Fruit fly (Drosophila melanogaster) whole organism, embryonic: ENCODE data around the gene SP555.
A peak's percentile ranks its signal among the peaks of the same experiment; 100 is the strongest.

Experiments
- ATbp ChIP-seq: fragments of 200-800 bp; sonication (Bioruptor generic); optimal IDR thresholded peaks from 2 replicates; lab custom pipeline; 2017; ENCODE audit warnings: missing biosample characterization, mild to moderate bottlenecking, missing genetic modification characterization, missing genetic modification reagents
- Bgb ChIP-seq: fragments of 200-800 bp; sonication (Bioruptor generic); IDR thresholded peaks from 2 replicates; pipeline ENCODE4 v1.3.6; 2022; ENCODE audit warnings: missing biosample characterization, missing genetic modification characterization; ENCODE audit not compliant: partially characterized antibody
- CG11456 ChIP-seq: fragments of 200-800 bp; sonication (Bioruptor generic); IDR thresholded peaks from 3 replicates; pipeline ENCODE4 v1.3.6; 2022; ENCODE audit warnings: missing biosample characterization, missing genetic modification characterization
- CG11560 ChIP-seq: fragments of 200-800 bp; sonication (Bioruptor generic); IDR thresholded peaks from 3 replicates; pipeline ENCODE4 v1.3.6; 2022; ENCODE audit warnings: missing biosample characterization, missing genetic modification characterization
- CG11695 ChIP-seq: fragments of 200-800 bp; sonication (Bioruptor generic); IDR thresholded peaks from 3 replicates; pipeline ENCODE4 v1.3.6; 2022; ENCODE audit warnings: missing biosample characterization, missing genetic modification characterization
- CG13287 ChIP-seq: fragments of 200-800 bp; sonication (Bioruptor generic); IDR thresholded peaks from 2 replicates; pipeline ENCODE4 v1.3.6; 2022; ENCODE audit warnings: missing biosample characterization, missing genetic modification characterization; ENCODE audit not compliant: partially characterized antibody
- CG14860 ChIP-seq: fragments of 200-800 bp; sonication (Bioruptor generic); IDR thresholded peaks from 3 replicates; pipeline ENCODE4 v1.3.6; 2022; ENCODE audit warnings: missing biosample characterization, missing genetic modification characterization; ENCODE audit not compliant: partially characterized antibody
- CG16813 ChIP-seq: fragments of 200-800 bp; sonication (Bioruptor generic); IDR thresholded peaks from 3 replicates; pipeline ENCODE4 v1.3.6; 2022; ENCODE audit warnings: missing biosample characterization, missing genetic modification characterization; ENCODE audit not compliant: partially characterized antibody
- CG18619 ChIP-seq: fragments of 200-800 bp; sonication (Bioruptor generic); optimal IDR thresholded peaks from 3 replicates; lab custom pipeline; 2017; ENCODE audit warnings: missing biosample characterization, mild to moderate bottlenecking, missing genetic modification characterization
- CG4730 ChIP-seq: fragments of 200-800 bp; sonication (Bioruptor generic); IDR thresholded peaks from 2 replicates; pipeline ENCODE4 v1.3.6; 2022; ENCODE audit warnings: missing biosample characterization, missing genetic modification characterization
- CG6654 ChIP-seq: fragments of 200-800 bp; sonication (Bioruptor generic); optimal IDR thresholded peaks from 2 replicates; lab custom pipeline; 2017; ENCODE audit warnings: missing biosample characterization, mild to moderate bottlenecking, missing genetic modification characterization
- CG6791 ChIP-seq: fragments of 200-800 bp; sonication (Bioruptor generic); IDR thresholded peaks from 3 replicates; pipeline ENCODE4 v1.3.6; 2022; ENCODE audit warnings: missing biosample characterization, missing genetic modification characterization; ENCODE audit not compliant: partially characterized antibody
- CG7963 ChIP-seq: fragments of 200-800 bp; sonication (Bioruptor generic); IDR thresholded peaks from 3 replicates; pipeline ENCODE4 v1.3.6; 2022; ENCODE audit warnings: missing biosample characterization, missing genetic modification characterization; ENCODE audit not compliant: partially characterized antibody
- CG8478 ChIP-seq: fragments of >200 bp; optimal IDR thresholded peaks from 2 replicates; lab custom pipeline; 2018
- CG9817 ChIP-seq: fragments of 200-800 bp; sonication (Bioruptor generic); optimal IDR thresholded peaks from 2 replicates; lab custom pipeline; 2018; ENCODE audit warnings: missing biosample characterization, mild to moderate bottlenecking, missing genetic modification characterization, moderate library complexity
- D19B ChIP-seq: fragments of 200-800 bp; sonication (Bioruptor generic); optimal IDR thresholded peaks from 2 replicates; lab custom pipeline; 2017; ENCODE audit warnings: missing biosample characterization, mild to moderate bottlenecking, missing genetic modification characterization
- Deaf1 ChIP-seq: fragments of 200-800 bp; optimal IDR thresholded peaks from 3 replicates; lab custom pipeline; 2019; ENCODE audit warnings: missing biosample characterization, mild to moderate bottlenecking, missing genetic modification characterization, moderate library complexity
- Dll ChIP-seq: fragments of 200-800 bp; sonication (Bioruptor generic); IDR thresholded peaks from 4 replicates; pipeline ENCODE4 v1.3.6; 2022; ENCODE audit warnings: missing biosample characterization, missing genetic modification characterization; ENCODE audit not compliant: partially characterized antibody
- Ets65A ChIP-seq: fragments of 200-800 bp; sonication (Bioruptor generic); peaks from one replicate; lab custom pipeline; 2016; ENCODE audit warnings: missing biosample characterization, missing genetic modification characterization
- HLH4C ChIP-seq: fragments of 200-800 bp; sonication (Bioruptor generic); IDR thresholded peaks from 3 replicates; pipeline ENCODE4 v1.3.6; 2022; ENCODE audit warnings: missing biosample characterization, missing genetic modification characterization; ENCODE audit not compliant: partially characterized antibody
- Scr ChIP-seq: fragments of 200-800 bp; sonication (Bioruptor generic); IDR thresholded peaks from 2 replicates; pipeline ENCODE4 v1.3.6; 2022; ENCODE audit warnings: missing biosample characterization, missing genetic modification characterization; ENCODE audit not compliant: partially characterized antibody
- Sox100B ChIP-seq: fragments of 200-800 bp; sonication (Bioruptor generic); optimal IDR thresholded peaks from 3 replicates; lab custom pipeline; 2018; ENCODE audit warnings: missing biosample characterization, mild to moderate bottlenecking, missing genetic modification characterization
- Spps ChIP-seq: fragments of 200-800 bp; sonication (Bioruptor generic); optimal IDR thresholded peaks from 2 replicates; lab custom pipeline; 2018; ENCODE audit warnings: missing biosample characterization, mild to moderate bottlenecking, missing genetic modification characterization
- Trl ChIP-seq, 3 experiments: fragments of >200 bp in 2 of 3; fragments of 200-800 bp in 1 of 3; sonication (Bioruptor generic) in 1 of 3; optimal IDR thresholded peaks; 2 replicates in 1 of 3; 3 replicates in 2 of 3; lab custom pipeline; 2016 to 2017; ENCODE audit warnings: missing biosample characterization in 1 of 3, missing genetic modification characterization in 1 of 3
- ato ChIP-seq: fragments of 200-800 bp; sonication (Bioruptor generic); IDR thresholded peaks from 2 replicates; pipeline ENCODE4 v1.3.6; 2022; ENCODE audit warnings: missing biosample characterization, missing genetic modification characterization; ENCODE audit not compliant: partially characterized antibody
- bbx ChIP-seq: fragments of 200-800 bp; sonication (Bioruptor generic); IDR thresholded peaks from 2 replicates; pipeline ENCODE4 v1.3.6; 2022; ENCODE audit warnings: missing biosample characterization, missing genetic modification characterization; ENCODE audit not compliant: partially characterized antibody
- chinmo ChIP-seq: fragments of 200-800 bp; sonication (Bioruptor generic); IDR thresholded peaks from 4 replicates; pipeline ENCODE4 v1.3.6; 2022; ENCODE audit warnings: missing biosample characterization, missing genetic modification characterization; ENCODE audit not compliant: partially characterized antibody
- ems ChIP-seq: fragments of 200-800 bp; sonication (Bioruptor generic); optimal IDR thresholded peaks from 3 replicates; lab custom pipeline; 2016; ENCODE audit warnings: missing biosample characterization, missing genetic modification characterization
- hb ChIP-seq: fragments of 200-800 bp; sonication (Bioruptor generic); IDR thresholded peaks from 3 replicates; pipeline ENCODE4 v1.3.6; 2022; ENCODE audit warnings: missing biosample characterization, missing genetic modification characterization; ENCODE audit not compliant: partially characterized antibody
- kah ChIP-seq: fragments of 200-800 bp; sonication (Bioruptor generic); optimal IDR thresholded peaks from 2 replicates; lab custom pipeline; 2018; ENCODE audit warnings: missing biosample characterization, mild to moderate bottlenecking, missing genetic modification characterization
- nerfin-2 ChIP-seq: fragments of 200-800 bp; sonication (Bioruptor generic); IDR thresholded peaks from 2 replicates; pipeline ENCODE4 v1.3.6; 2022; ENCODE audit warnings: missing biosample characterization, missing genetic modification characterization; ENCODE audit not compliant: partially characterized antibody
- slbo ChIP-seq: fragments of 200-800 bp; sonication (Bioruptor generic); IDR thresholded peaks from 2 replicates; pipeline ENCODE4 v1.3.6; 2022; ENCODE audit warnings: missing biosample characterization, missing genetic modification characterization
- sna ChIP-seq: fragments of 200-800 bp; sonication (Bioruptor generic); IDR thresholded peaks from 2 replicates; pipeline ENCODE4 v1.3.6; 2022; ENCODE audit warnings: missing biosample characterization, missing genetic modification characterization; ENCODE audit not compliant: partially characterized antibody
- ssp ChIP-seq: fragments of 200-800 bp; sonication (Bioruptor generic); IDR thresholded peaks from 2 replicates; pipeline ENCODE4 v1.3.6; 2022; ENCODE audit warnings: missing biosample characterization, missing genetic modification characterization
- tna ChIP-seq: fragments of 200-800 bp; sonication (Bioruptor generic); IDR thresholded peaks from 2 replicates; pipeline ENCODE4 v1.3.6; 2022; ENCODE audit warnings: missing biosample characterization, missing genetic modification characterization; ENCODE audit not compliant: partially characterized antibody
- vnd ChIP-seq: fragments of 200-800 bp; sonication (Bioruptor generic); IDR thresholded peaks from 3 replicates; pipeline ENCODE4 v1.3.6; 2022; ENCODE audit warnings: missing biosample characterization, missing genetic modification characterization; ENCODE audit not compliant: partially characterized antibody
- wor ChIP-seq: fragments of 200-800 bp; sonication (Bioruptor generic); IDR thresholded peaks from 2 replicates; pipeline ENCODE4 v1.3.6; 2022; ENCODE audit warnings: missing biosample characterization, missing genetic modification characterization

SP555 gene

DNA sequence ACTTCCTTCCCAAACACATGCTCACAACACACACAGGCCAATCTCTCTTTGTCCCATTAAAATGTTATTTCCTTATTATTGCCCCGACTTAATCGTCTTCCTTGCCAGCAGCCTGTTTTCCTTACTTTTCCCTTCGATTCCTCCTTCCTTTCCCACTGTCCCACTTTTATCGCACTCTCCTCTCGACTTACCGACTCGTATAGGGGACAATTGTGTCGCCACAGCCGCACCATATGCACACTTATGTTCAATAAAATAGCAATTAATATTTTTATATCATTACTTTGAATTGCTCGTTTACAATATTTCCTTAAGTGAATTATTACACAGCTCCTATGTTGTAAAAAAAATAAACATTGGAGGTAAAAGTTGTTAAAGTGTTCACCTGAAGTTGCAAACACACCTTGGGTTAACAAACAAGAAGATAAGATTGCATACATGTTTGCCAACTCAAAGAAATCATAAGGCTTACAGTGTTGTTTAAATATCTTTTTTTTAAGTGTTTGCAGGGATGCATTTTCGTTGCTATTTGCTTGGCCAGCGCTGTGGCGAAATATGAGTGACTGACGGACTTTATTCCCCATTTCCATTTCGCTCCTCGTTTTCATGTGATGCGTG is 49.5 kb downstream of the SP555 start (continued):
- TF ChIP-seq Spps = peak; percentile 2
- TF ChIP-seq Deaf1 (tag; lab: Kevin White, UChicago) = peak; percentile 61
- peak; percentile 35 for TF ChIP-seq CG6654 (GFP tag; lab: Kevin White, UChicago)
- no peak for TF ChIP-seq CG8478 (lab: Kevin White, UChicago)
- peak; percentile 89 for TF ChIP-seq Sox100B (GFP tag; lab: Kevin White, UChicago)
- no peak; the same call in 1 of the 2 replicates for TF ChIP-seq ssp (GFP tag; lab: Robert Waterston, UW)
- peak; percentile 68 for TF ChIP-seq kah (GFP tag; lab: Kevin White, UChicago)
- no peak for TF ChIP-seq CG4730 (GFP tag; lab: Robert Waterston, UW)
- peak; percentile 63; the same call in 1 of the 2 replicates for TF ChIP-seq slbo (GFP tag; lab: Robert Waterston, UW)
- peak; percentile 84 for TF ChIP-seq CG11695
- TF ChIP-seq CG11560 (tag; lab: Robert Waterston, UW) = no peak
- peak; percentile 86 for TF ChIP-seq ATbp (GFP tag; lab: Kevin White, UChicago)

DNA sequence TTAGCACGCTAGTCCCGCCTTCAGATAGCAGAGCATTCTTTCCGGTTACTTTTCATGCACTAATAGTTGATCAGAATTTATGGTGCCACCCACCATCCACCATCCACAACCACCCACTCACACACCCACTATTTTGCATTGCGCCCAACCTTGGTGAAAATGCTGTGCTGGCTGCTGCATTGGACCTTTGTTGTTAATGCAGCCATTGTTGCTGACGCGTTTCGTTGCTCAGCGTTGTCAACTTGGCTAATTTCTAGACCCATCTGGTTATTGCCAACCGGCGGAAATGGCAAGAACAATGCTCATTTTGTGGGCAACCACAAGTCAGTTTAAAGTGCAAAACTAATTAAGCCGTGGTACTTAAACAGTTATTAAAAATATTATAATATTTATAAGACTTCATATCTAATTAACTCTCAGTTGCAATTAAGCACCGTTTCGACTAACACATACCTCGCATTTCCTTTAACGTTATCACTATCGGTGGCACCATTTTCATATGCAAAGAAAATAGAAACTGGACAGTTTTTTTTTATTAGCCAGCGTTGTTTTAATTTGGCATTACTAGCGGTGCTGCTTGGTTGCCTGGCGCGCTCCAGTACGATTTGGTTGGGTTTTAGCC is 51.3 kb downstream of the SP555 start:
- TF ChIP-seq Bgb (peak; percentile 53), HLH4C (GFP tag; lab: Robert Waterston, UW) (peak; percentile 87), CG14860 (GFP tag; lab: Robert Waterston, UW) (peak; percentile 71), sna (GFP tag; lab: Robert Waterston, UW) (0 out of 2 replicates have a peak, but pooled peaks have one; percentile 54), CG7963 (GFP tag; lab: Robert Waterston, UW) (peak; percentile 73; the same call in 1 of the 3 replicates), CG18619 (GFP tag; lab: Kevin White, UChicago) (no peak), Scr (GFP tag; lab: Robert Waterston, UW) (peak; percentile 57), CG16813 (GFP tag; lab: Robert Waterston, UW) (peak; percentile 69), CG9817 (tag; lab: Kevin White, UChicago) (no peak), ems (no peak), CG13287 (GFP tag; lab: Robert Waterston, UW) (peak; percentile 21; the same call in 1 of the 2 replicates), bbx (GFP tag; lab: Robert Waterston, UW) (peak; percentile 42; the same call in 1 of the 2 replicates), vnd (GFP tag; lab: Robert Waterston, UW) (peak; percentile 54), chinmo (0 out of 4 replicates have a peak, but pooled peaks have one; percentile 37), hb (GFP tag; lab: Robert Waterston, UW) (peak; percentile 62; the same call in 1 of the 3 replicates), nerfin-2 (GFP tag; lab: Robert Waterston, UW) (peak; percentile 74), CG11456 (no peak), CG6791 (GFP tag; lab: Robert Waterston, UW) (peak; percentile 76), slbo (GFP tag; lab: Robert Waterston, UW) (no peak), ato (GFP tag; lab: Robert Waterston, UW) (peak; percentile 53), Dll (GFP tag; lab: Robert Waterston, UW) (0 out of 4 replicates have a peak, but pooled peaks have one; percentile 41), D19B (GFP tag; lab: Kevin White, UChicago) (peak; percentile 26), Trl (optimal IDR thresholded peaks at IDR 0.05; lab: Kevin White, UChicago) (no peak), Trl (GFP tag; optimal IDR thresholded peaks at IDR 0.05; lab: Kevin White, UChicago) (no peak), tna (GFP tag; lab: Robert Waterston, UW) (peak; percentile 79), wor (GFP tag; lab: Robert Waterston, UW) (no peak), Ets65A (GFP tag; lab: Kevin White, UChicago) (peak; percentile 76)
